Worm (Caenorhabditis elegans): ENCODE data around the gene F19B2.5.

The F19B2.5 gene

ce11 chrV:20162290-20163104, 1.5 kb downstream of the F19B2.5 start (continued):
- TF ChIP-seq akir-1 (GFP tag; optimal IDR thresholded peaks at IDR 0.05) (no peak), lin-35 (GFP tag; optimal IDR thresholded peaks at IDR 0.05) (no peak), atf-7 (tag; optimal IDR thresholded peaks at IDR 0.05) (peak; percentile 32), nhr-80 (tag; optimal IDR thresholded peaks at IDR 0.05) (peak; percentile 16), tbx-9 (tag; optimal IDR thresholded peaks at IDR 0.05; ENCODE audit: borderline replicate concordance) (no peak), nfyb-1 (GFP tag; IDR thresholded peaks at IDR 0.05) (no peak), sptf-2 (GFP tag; optimal IDR thresholded peaks at IDR 0.05) (no peak), ccch-3 (GFP tag; optimal IDR thresholded peaks at IDR 0.05) (no peak), F57A8.1 (GFP tag; optimal IDR thresholded peaks at IDR 0.05) (no peak), mcd-1 (GFP tag; IDR thresholded peaks at IDR 0.05) (no peak), hmg-1.2 (GFP tag; IDR thresholded peaks at IDR 0.05) (no peak), F37B4.10 (GFP tag; IDR thresholded peaks at IDR 0.05) (no peak), dpff-1 (tag; optimal IDR thresholded peaks at IDR 0.05) (no peak), rpc-1 (optimal IDR thresholded peaks at IDR 0.05) (no peak), rpc-1 (tag; optimal IDR thresholded peaks at IDR 0.05) (no peak), tlf-1 (GFP tag; optimal IDR thresholded peaks at IDR 0.05) (peak; percentile 26), ceh-58 (GFP tag; IDR thresholded peaks at IDR 0.05) (no peak), zfh-2 (GFP tag; conservative IDR thresholded peaks at IDR 0.05) (no peak), snpc-3.4 (tag; optimal IDR thresholded peaks at IDR 0.05) (peak; percentile 12), snpc-1.3 (tag; optimal IDR thresholded peaks at IDR 0.05; ENCODE audit: insufficient read depth) (no peak), somi-1 (GFP tag; optimal IDR thresholded peaks at IDR 0.05) (no peak), C17E4.6 (GFP tag; IDR thresholded peaks at IDR 0.05) (no peak), attf-5 (GFP tag; optimal IDR thresholded peaks at IDR 0.05) (peak; percentile 69), bed-2 (GFP tag; IDR thresholded peaks at IDR 0.05) (no peak), cebp-1 (GFP tag; IDR thresholded peaks at IDR 0.05) (peak; percentile 70), cebp-1 (tag; optimal IDR thresholded peaks at IDR 0.05) (peak; percentile 85), ztf-28 (GFP tag; IDR thresholded peaks at IDR 0.05) (no peak), madf-3 (GFP tag; IDR thresholded peaks at IDR 0.05) (0 out of 2 replicates have a peak, but pooled peaks have one; percentile 66), nhr-90 (tag; optimal IDR thresholded peaks at IDR 0.05) (peak; percentile 72), F57C9.4 (tag; optimal IDR thresholded peaks at IDR 0.05) (no peak), ztf-3 (GFP tag; optimal IDR thresholded peaks at IDR 0.05) (no peak), ceh-27 (GFP tag; optimal IDR thresholded peaks at IDR 0.05) (no peak), Y53G8AR.9 (GFP tag; conservative IDR thresholded peaks at IDR 0.05) (peak; percentile 81), let-607 (tag; optimal IDR thresholded peaks at IDR 0.05) (no peak), pha-4 (tag; optimal IDR thresholded peaks at IDR 0.05) (peak; percentile 46), ets-4 (GFP tag; optimal IDR thresholded peaks at IDR 0.05) (peak; percentile 7), snpc-4 (GFP tag; optimal IDR thresholded peaks at IDR 0.05) (no peak), snpc-4 (tag; optimal IDR thresholded peaks at IDR 0.05) (peak in 1 of 4 experiments; percentile 34), dox-1 (GFP tag; IDR thresholded peaks at IDR 0.05) (no peak), lin-54 (GFP tag; optimal IDR thresholded peaks at IDR 0.05) (peak; percentile 30), ztf-18 (tag; optimal IDR thresholded peaks at IDR 0.05) (no peak), let-526 (GFP tag; IDR thresholded peaks at IDR 0.05) (no peak), pbrm-1 (GFP tag; IDR thresholded peaks at IDR 0.05) (peak; percentile 4; the same call in 1 of the 2 replicates), B0035.1 (tag; optimal IDR thresholded peaks at IDR 0.05) (no peak), B0019.2 (GFP tag; conservative IDR thresholded peaks at IDR 0.05) (no peak), B0261.1 (tag; optimal IDR thresholded peaks at IDR 0.05) (no peak), unc-130 (GFP tag; optimal IDR thresholded peaks at IDR 0.05) (no peak), lir-1 (GFP tag; conservative IDR thresholded peaks at IDR 0.05) (no peak)
